Worm (Caenorhabditis elegans) whole organism, late embryonic: ENCODE results near the gene str-83.

Experiments
- ceh-34 ChIP-seq: sonication (generic microtip); optimal IDR thresholded peaks from 2 replicates; lab custom pipeline; 2016; ENCODE audit warnings: mild to moderate bottlenecking, missing genetic modification characterization, missing compliant biosample characterization
- ceh-45 ChIP-seq: fragments of 200-800 bp; sonication (Bioruptor generic); IDR thresholded peaks from 2 replicates; pipeline ENCODE4 v1.3.6; 2022; ENCODE audit warnings: missing genetic modification reagents, missing genetic modification characterization, missing compliant biosample characterization
- ceh-9 ChIP-seq: sonication (generic microtip); optimal IDR thresholded peaks from 2 replicates; lab custom pipeline; 2016; ENCODE audit warnings: mild to moderate bottlenecking, missing genetic modification characterization, inconsistent platforms, missing compliant biosample characterization
- elt-2 ChIP-seq: sonication (generic microtip); optimal IDR thresholded peaks from 2 replicates; lab custom pipeline; 2016; ENCODE audit warnings: missing genetic modification reagents, missing genetic modification characterization, missing compliant biosample characterization
- hlh-15 ChIP-seq: sonication (generic microtip); optimal IDR thresholded peaks from 2 replicates; lab custom pipeline; 2016; ENCODE audit warnings: missing genetic modification characterization, missing compliant biosample characterization

DNA sequence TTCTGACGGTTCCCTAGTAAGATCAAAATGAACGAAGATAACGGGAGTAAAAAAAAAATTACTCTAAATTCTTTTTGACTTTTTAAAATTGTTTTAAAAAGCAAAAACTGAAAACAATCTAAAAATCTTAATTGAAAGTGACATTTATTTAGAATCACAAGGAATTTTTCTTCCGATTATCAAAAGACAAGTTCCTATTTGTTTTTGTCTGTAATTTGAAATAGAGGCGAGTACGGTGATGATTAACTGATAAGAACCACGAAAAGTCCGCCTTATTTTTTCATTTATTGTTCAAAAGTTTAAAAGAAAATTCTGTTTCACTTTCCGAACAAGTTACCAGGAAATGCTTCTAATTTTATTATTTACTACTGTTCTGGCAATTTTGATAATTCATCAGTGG is 27.3 kb upstream of the str-83 start, which contains the start of gene dach-1:
- no peak for TF ChIP-seq ceh-9
- no peak for TF ChIP-seq hlh-15 (tag; lab: Kevin White, UChicago)
- no peak for TF ChIP-seq elt-2 (tag; lab: Kevin White, UChicago)
- no peak for TF ChIP-seq ceh-34 (tag; lab: Kevin White, UChicago)
- no peak for TF ChIP-seq ceh-45
